Worm (Caenorhabditis elegans) whole organism, L3 larva: ENCODE data around the gene R07E5.7.

Source experiments
- ceh-82 ChIP-seq: fragments of 150-350 bp; optimal IDR thresholded peaks from 2 replicates; lab custom pipeline; 2014; ENCODE audit warnings: missing biosample characterization, missing genetic modification characterization
- nhr-25 ChIP-seq: sonication (generic microtip); optimal IDR thresholded peaks from 2 replicates; lab custom pipeline; 2017; ENCODE audit warnings: missing biosample characterization, missing genetic modification characterization

DNA sequence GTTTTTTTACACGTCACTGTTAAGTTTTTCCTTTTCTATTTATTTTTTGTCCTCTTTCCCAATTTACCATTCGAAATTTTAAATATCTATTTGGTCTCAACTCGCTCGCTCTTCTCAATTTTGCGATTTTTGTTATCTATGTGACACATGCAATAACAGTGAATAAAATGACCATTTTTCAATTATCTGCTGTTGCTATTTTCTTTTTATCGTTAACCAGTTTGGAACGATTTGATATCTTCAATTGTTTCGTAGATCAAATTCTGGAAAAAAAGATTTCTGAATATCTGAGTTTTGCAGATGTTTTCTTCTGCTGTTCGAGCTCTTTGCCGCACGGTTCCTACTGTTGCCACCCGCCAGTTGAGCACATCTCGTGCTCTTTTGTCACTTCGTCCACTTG, 11.8 kb downstream of the R07E5.7 start, which contains the start of gene prdx-3:
- TF ChIP-seq nhr-25 (tag; lab: Kevin White, UChicago) (no peak), ceh-82 (tag; lab: Kevin White, UChicago) (no peak)
